Fruit fly (Drosophila melanogaster) whole organism, embryonic: ENCODE measurements around the gene CG32280.

ENCODE experiments used
- CG10209 ChIP-seq: fragments of 200-800 bp; sonication (Bioruptor generic); optimal IDR thresholded peaks from 3 replicates; lab custom pipeline; 2017; ENCODE audit warnings: missing biosample characterization, mild to moderate bottlenecking, missing genetic modification characterization, missing genetic modification reagents
- CG11695 ChIP-seq: fragments of 200-800 bp; sonication (Bioruptor generic); IDR thresholded peaks from 3 replicates; pipeline ENCODE4 v1.3.6; 2022; ENCODE audit warnings: missing biosample characterization, missing genetic modification characterization
- CG12769 ChIP-seq: fragments of 200-800 bp; sonication (Bioruptor generic); optimal IDR thresholded peaks from 2 replicates; lab custom pipeline; 2019; ENCODE audit warnings: missing biosample characterization, mild to moderate bottlenecking, missing genetic modification characterization, moderate library complexity
- CG12942 ChIP-seq: fragments of 200-800 bp; sonication (Bioruptor generic); optimal IDR thresholded peaks from 3 replicates; lab custom pipeline; 2016; ENCODE audit warnings: missing biosample characterization, missing genetic modification characterization
- CG13624 ChIP-seq: fragments of 200-800 bp; sonication (Bioruptor generic); optimal IDR thresholded peaks from 2 replicates; lab custom pipeline; 2016; ENCODE audit warnings: missing biosample characterization, missing genetic modification characterization
- CG13894 ChIP-seq: fragments of 200-800 bp; sonication (Bioruptor generic); optimal IDR thresholded peaks from 3 replicates; lab custom pipeline; 2018; ENCODE audit warnings: missing biosample characterization, mild to moderate bottlenecking, missing genetic modification characterization, moderate library complexity
- CG14710 ChIP-seq: fragments of 200-800 bp; sonication (Bioruptor generic); optimal IDR thresholded peaks from 3 replicates; lab custom pipeline; 2019; ENCODE audit warnings: missing biosample characterization, mild to moderate bottlenecking, missing genetic modification characterization, moderate library complexity
- CG15073 ChIP-seq: fragments of 200-800 bp; sonication (Bioruptor generic); optimal IDR thresholded peaks from 2 replicates; lab custom pipeline; 2016; ENCODE audit warnings: missing biosample characterization, missing genetic modification characterization
- CG15479 ChIP-seq: fragments of 200-800 bp; sonication (Bioruptor generic); optimal IDR thresholded peaks from 3 replicates; lab custom pipeline; 2019; ENCODE audit warnings: missing biosample characterization, mild to moderate bottlenecking, missing genetic modification characterization, moderate library complexity
- CG17361 ChIP-seq: fragments of 200-800 bp; sonication (Bioruptor generic); IDR thresholded peaks from 3 replicates; pipeline ENCODE4 v1.3.6; 2022; ENCODE audit warnings: missing biosample characterization, missing genetic modification characterization
- CG17612 ChIP-seq: fragments of 200-800 bp; sonication (Bioruptor generic); IDR thresholded peaks from 2 replicates; pipeline ENCODE4 v1.3.6; 2022; ENCODE audit warnings: missing biosample characterization, missing genetic modification characterization
- CG30403 ChIP-seq: fragments of 200-800 bp; sonication (Bioruptor generic); optimal IDR thresholded peaks from 3 replicates; lab custom pipeline; 2016; ENCODE audit warnings: missing biosample characterization, missing genetic modification characterization
- CG30431 ChIP-seq: fragments of 200-800 bp; sonication (Bioruptor generic); optimal IDR thresholded peaks from 2 replicates; lab custom pipeline; 2017; ENCODE audit warnings: missing biosample characterization, missing genetic modification characterization
- CG32772 ChIP-seq: fragments of 200-800 bp; sonication (Bioruptor generic); IDR thresholded peaks from 2 replicates; pipeline ENCODE4 v1.3.6; 2022; ENCODE audit warnings: missing biosample characterization, missing genetic modification characterization
- CG33557 ChIP-seq: fragments of 200-800 bp; sonication (Bioruptor generic); optimal IDR thresholded peaks from 2 replicates; lab custom pipeline; 2019; ENCODE audit warnings: missing biosample characterization, mild to moderate bottlenecking, missing genetic modification characterization, moderate library complexity
- CG4730 ChIP-seq: fragments of 200-800 bp; sonication (Bioruptor generic); IDR thresholded peaks from 2 replicates; pipeline ENCODE4 v1.3.6; 2022; ENCODE audit warnings: missing biosample characterization, missing genetic modification characterization
- CG6654 ChIP-seq: fragments of 200-800 bp; sonication (Bioruptor generic); optimal IDR thresholded peaks from 2 replicates; lab custom pipeline; 2017; ENCODE audit warnings: missing biosample characterization, mild to moderate bottlenecking, missing genetic modification characterization
- CG7271 ChIP-seq: fragments of 200-800 bp; sonication (Bioruptor generic); optimal IDR thresholded peaks from 2 replicates; lab custom pipeline; 2018; ENCODE audit warnings: missing biosample characterization, mild to moderate bottlenecking, missing genetic modification characterization, moderate library complexity
- CG8290 ChIP-seq, 3 experiments: fragments of 200-800 bp; sonication (Bioruptor generic); optimal IDR thresholded peaks; 2 replicates each; lab custom pipeline; 2016 to 2019; ENCODE audit warnings: missing biosample characterization in 3 of 3, missing genetic modification characterization in 3 of 3, mild to moderate bottlenecking in 2 of 3, moderate library complexity in 1 of 3
- CG8359 ChIP-seq: fragments of 200-800 bp; sonication (Bioruptor generic); optimal IDR thresholded peaks from 2 replicates; lab custom pipeline; 2017; ENCODE audit warnings: missing biosample characterization, mild to moderate bottlenecking, missing genetic modification characterization, borderline replicate concordance
- CG8478 ChIP-seq: fragments of >200 bp; optimal IDR thresholded peaks from 2 replicates; lab custom pipeline; 2018
- CG8765 ChIP-seq: fragments of 200-800 bp; sonication (Bioruptor generic); IDR thresholded peaks from 2 replicates; pipeline ENCODE4 v1.3.6; 2022; ENCODE audit warnings: missing biosample characterization, missing genetic modification characterization
- CG8924 ChIP-seq: fragments of 200-800 bp; optimal IDR thresholded peaks from 3 replicates; lab custom pipeline; 2019; ENCODE audit warnings: missing biosample characterization, mild to moderate bottlenecking, missing genetic modification characterization, moderate library complexity
- CG9797 ChIP-seq: fragments of 200-800 bp; sonication (Bioruptor generic); optimal IDR thresholded peaks from 3 replicates; lab custom pipeline; 2018; ENCODE audit warnings: missing biosample characterization, mild to moderate bottlenecking, missing genetic modification characterization
- Ets65A ChIP-seq: fragments of 200-800 bp; sonication (Bioruptor generic); peaks from one replicate; lab custom pipeline; 2016; ENCODE audit warnings: missing biosample characterization, missing genetic modification characterization
- Fer1 ChIP-seq: fragments of 200-800 bp; sonication (Bioruptor generic); optimal IDR thresholded peaks from 2 replicates; lab custom pipeline; 2017; ENCODE audit warnings: missing biosample characterization, mild to moderate bottlenecking, missing genetic modification characterization
- HLH4C ChIP-seq: fragments of 200-800 bp; sonication (Bioruptor generic); IDR thresholded peaks from 3 replicates; pipeline ENCODE4 v1.3.6; 2022; ENCODE audit warnings: missing biosample characterization, missing genetic modification characterization; ENCODE audit not compliant: partially characterized antibody
- Hr39 ChIP-seq: fragments of >200 bp; optimal IDR thresholded peaks from 2 replicates; lab custom pipeline; 2017
- Hsf ChIP-seq: fragments of 200-800 bp; sonication (Bioruptor generic); optimal IDR thresholded peaks from 3 replicates; lab custom pipeline; 2016; ENCODE audit warnings: missing biosample characterization, missing genetic modification characterization
- Kr ChIP-seq: fragments of 200-800 bp; sonication (Bioruptor generic); optimal IDR thresholded peaks from 2 replicates; lab custom pipeline; 2017; ENCODE audit warnings: missing biosample characterization, mild to moderate bottlenecking, missing genetic modification characterization
- Mes4 ChIP-seq: fragments of 200-800 bp; sonication (Bioruptor generic); optimal IDR thresholded peaks from 2 replicates; lab custom pipeline; 2016; ENCODE audit warnings: missing biosample characterization, missing genetic modification characterization
- Rx ChIP-seq: fragments of 200-800 bp; sonication (Bioruptor generic); IDR thresholded peaks from 2 replicates; pipeline ENCODE4 v1.3.6; 2022; ENCODE audit warnings: missing biosample characterization, missing genetic modification characterization
- Sin3A ChIP-seq: fragments of >200 bp; optimal IDR thresholded peaks from 2 replicates; lab custom pipeline; 2018
- Xbp1 ChIP-seq: fragments of 200-800 bp; sonication (Bioruptor generic); optimal IDR thresholded peaks from 3 replicates; lab custom pipeline; 2016; ENCODE audit warnings: missing biosample characterization, mild to moderate bottlenecking, missing genetic modification characterization
- al ChIP-seq: fragments of 200-800 bp; sonication (Bioruptor generic); IDR thresholded peaks from 2 replicates; pipeline ENCODE4 v1.3.6; 2022; ENCODE audit warnings: missing biosample characterization, missing genetic modification characterization
- bcd ChIP-seq: fragments of 200-800 bp; sonication (Bioruptor generic); optimal IDR thresholded peaks from 2 replicates; lab custom pipeline; 2017; ENCODE audit warnings: missing biosample characterization, mild to moderate bottlenecking, missing genetic modification characterization
- btn ChIP-seq: fragments of 200-800 bp; sonication (Bioruptor generic); optimal IDR thresholded peaks from 2 replicates; lab custom pipeline; 2016; ENCODE audit warnings: missing biosample characterization, missing genetic modification characterization
- cato ChIP-seq: fragments of 200-800 bp; sonication (Bioruptor generic); optimal IDR thresholded peaks from 2 replicates; lab custom pipeline; 2016; ENCODE audit warnings: missing biosample characterization, missing genetic modification characterization, borderline replicate concordance
- disco-r ChIP-seq: fragments of 200-800 bp; sonication (Bioruptor generic); optimal IDR thresholded peaks from 2 replicates; lab custom pipeline; 2016; ENCODE audit warnings: missing biosample characterization, missing genetic modification characterization
- eyg ChIP-seq: fragments of 200-800 bp; sonication (Bioruptor generic); optimal IDR thresholded peaks from 3 replicates; lab custom pipeline; 2016; ENCODE audit warnings: missing biosample characterization, missing genetic modification characterization
- fu2 ChIP-seq: fragments of 200-800 bp; sonication (Bioruptor generic); optimal IDR thresholded peaks from 2 replicates; lab custom pipeline; 2016; ENCODE audit warnings: missing biosample characterization, missing genetic modification characterization
- gro ChIP-seq: fragments of 200-800 bp; sonication (Bioruptor generic); optimal IDR thresholded peaks from 2 replicates; lab custom pipeline; 2016; ENCODE audit warnings: missing biosample characterization, missing genetic modification characterization
- h ChIP-seq: fragments of >200 bp; optimal IDR thresholded peaks from 2 replicates; lab custom pipeline; 2017
- hth ChIP-seq: fragments of >200 bp; optimal IDR thresholded peaks from 2 replicates; lab custom pipeline; 2017; ENCODE audit warnings: inconsistent platforms
- lola ChIP-seq, 3 experiments: fragments of >200 bp in 2 of 3; fragments of 200-800 bp in 1 of 3; sonication (Bioruptor generic) in 1 of 3; optimal IDR thresholded peaks; 2 replicates each; lab custom pipeline; 2017 to 2019; ENCODE audit warnings: missing biosample characterization in 3 of 3, missing genetic modification characterization in 3 of 3, mild to moderate bottlenecking in 1 of 3, moderate library complexity in 1 of 3
- mam ChIP-seq: fragments of 200-800 bp; sonication (Bioruptor generic); optimal IDR thresholded peaks from 3 replicates; lab custom pipeline; 2016; ENCODE audit warnings: missing biosample characterization, missing genetic modification characterization
- nau ChIP-seq: fragments of 200-800 bp; sonication (Bioruptor generic); optimal IDR thresholded peaks from 3 replicates; lab custom pipeline; 2017; ENCODE audit warnings: missing biosample characterization, mild to moderate bottlenecking, missing genetic modification characterization, missing genetic modification reagents
- odd ChIP-seq: fragments of 200-800 bp; sonication (Bioruptor generic); optimal IDR thresholded peaks from 2 replicates; lab custom pipeline; 2017; ENCODE audit warnings: missing biosample characterization, mild to moderate bottlenecking, missing genetic modification characterization
- repo ChIP-seq: fragments of 200-800 bp; sonication (Bioruptor generic); optimal IDR thresholded peaks from 2 replicates; lab custom pipeline; 2016; ENCODE audit warnings: missing biosample characterization, missing genetic modification characterization
- shn ChIP-seq: fragments of 200-800 bp; sonication (Bioruptor generic); optimal IDR thresholded peaks from 3 replicates; lab custom pipeline; 2016; ENCODE audit warnings: missing biosample characterization, missing genetic modification characterization
- so ChIP-seq: fragments of 200-800 bp; sonication (Bioruptor generic); IDR thresholded peaks from 3 replicates; pipeline ENCODE4 v1.3.6; 2022; ENCODE audit warnings: missing biosample characterization, missing genetic modification characterization
- trh ChIP-seq: fragments of 200-800 bp; sonication (Bioruptor generic); optimal IDR thresholded peaks from 2 replicates; lab custom pipeline; 2016; ENCODE audit warnings: missing biosample characterization, missing genetic modification characterization
- z ChIP-seq: fragments of 200-800 bp; sonication (Bioruptor generic); IDR thresholded peaks from 3 replicates; pipeline ENCODE4 v1.3.6; 2022; ENCODE audit warnings: missing biosample characterization, missing genetic modification characterization

Gene CG32280

dm6 chr3L:3179474-3179873 lies 14.5 kb downstream of the CG32280 start (continued):
- peak; percentile 61 for TF ChIP-seq CG13894 (tag; lab: Kevin White, UChicago)
- TF ChIP-seq Rx = peak; percentile 70
- TF ChIP-seq h (lab: Kevin White, UChicago) = no peak
- TF ChIP-seq CG8924 = peak; percentile 84
- TF ChIP-seq CG8290 (GFP tag; optimal IDR thresholded peaks at IDR 0.05; lab: Kevin White, UChicago) = peak; percentile 79
- no peak for TF ChIP-seq CG8290 (tag; optimal IDR thresholded peaks at IDR 0.05; lab: Kevin White, UChicago)
- peak; percentile 94 for TF ChIP-seq CG11695 (GFP tag; lab: Robert Waterston, UW)
- TF ChIP-seq Ets65A (GFP tag; lab: Kevin White, UChicago) = peak; percentile 86
- peak; percentile 82 for TF ChIP-seq CG4730
- peak; percentile 78 for TF ChIP-seq eyg (GFP tag; lab: Kevin White, UChicago)
- TF ChIP-seq CG6654 (GFP tag; lab: Kevin White, UChicago) = peak; percentile 64
- peak; percentile 38 for TF ChIP-seq trh (GFP tag; lab: Kevin White, UChicago)
- peak; percentile 66 for TF ChIP-seq btn (GFP tag; lab: Kevin White, UChicago)
- peak; percentile 85 for TF ChIP-seq Xbp1 (GFP tag; lab: Kevin White, UChicago)
- no peak for TF ChIP-seq Fer1
- TF ChIP-seq CG15479 (GFP tag; lab: Kevin White, UChicago) = no peak
- peak; percentile 40 for TF ChIP-seq CG15073 (GFP tag; lab: Kevin White, UChicago)
- TF ChIP-seq CG10209 (GFP tag; lab: Kevin White, UChicago) = peak; percentile 79
- TF ChIP-seq CG13624 (GFP tag; lab: Kevin White, UChicago) = peak; percentile 78
- TF ChIP-seq so (GFP tag; lab: Robert Waterston, UW) = peak; percentile 70; the same call in 2 of the 3 replicates
- TF ChIP-seq CG12769 (tag; lab: Kevin White, UChicago) = peak; percentile 90
- TF ChIP-seq lola (GFP tag; optimal IDR thresholded peaks at IDR 0.05; lab: Kevin White, UChicago) = peak in 1 of 3 experiments; percentile 80
- TF ChIP-seq bcd (GFP tag; lab: Kevin White, UChicago) = peak; percentile 88
- TF ChIP-seq nau (GFP tag; lab: Kevin White, UChicago) = no peak
- TF ChIP-seq CG12942 (GFP tag; lab: Kevin White, UChicago) = peak; percentile 61
- peak; percentile 79 for TF ChIP-seq CG8359 (GFP tag; lab: Kevin White, UChicago)
- peak; percentile 45 for TF ChIP-seq cato (GFP tag; lab: Kevin White, UChicago)
- TF ChIP-seq CG9797 = no peak
- TF ChIP-seq CG7271 (tag; lab: Kevin White, UChicago) = peak; percentile 55
- TF ChIP-seq z (GFP tag; lab: Robert Waterston, UW) = no peak
- TF ChIP-seq disco-r (GFP tag; lab: Kevin White, UChicago) = peak; percentile 79
- TF ChIP-seq Hr39 = no peak
- no peak for TF ChIP-seq HLH4C (GFP tag; lab: Robert Waterston, UW)
- peak; percentile 76 for TF ChIP-seq al (GFP tag; lab: Robert Waterston, UW)
- peak; percentile 43 for TF ChIP-seq shn (GFP tag; lab: Kevin White, UChicago)
- peak; percentile 71 for TF ChIP-seq CG8765 (GFP tag; lab: Robert Waterston, UW)
- TF ChIP-seq CG32772 (GFP tag; lab: Robert Waterston, UW) = peak; percentile 87
- TF ChIP-seq Sin3A = no peak
- TF ChIP-seq CG30431 (GFP tag; lab: Kevin White, UChicago) = peak; percentile 76
- TF ChIP-seq repo (GFP tag; lab: Kevin White, UChicago) = peak; percentile 80
- peak; percentile 82 for TF ChIP-seq Hsf
- peak; percentile 43 for TF ChIP-seq fu2
- TF ChIP-seq CG14710 = peak; percentile 83
- TF ChIP-seq gro (GFP tag; lab: Kevin White, UChicago) = peak; percentile 94
- peak; percentile 67; the same call in 1 of the 2 replicates for TF ChIP-seq CG17612
- TF ChIP-seq CG17361 (GFP tag; lab: Robert Waterston, UW) = no peak; the same call in 2 of the 3 replicates
- TF ChIP-seq CG33557 = peak; percentile 62
- peak; percentile 86 for TF ChIP-seq CG30403
- TF ChIP-seq hth (lab: Kevin White, UChicago) = no peak
- no peak for TF ChIP-seq Kr
- no peak for TF ChIP-seq odd (GFP tag; lab: Kevin White, UChicago)
- no peak for TF ChIP-seq CG8478 (lab: Kevin White, UChicago)
- TF ChIP-seq mam (GFP tag; lab: Kevin White, UChicago) = peak; percentile 88
- TF ChIP-seq Mes4 (GFP tag; lab: Kevin White, UChicago) = peak; percentile 60
